Worm (Caenorhabditis elegans) whole organism, L3 larva: ENCODE data around the gene F10C2.5.

Experiments
- R02D3.7 ChIP-seq: fragments of 150-350 bp; optimal IDR thresholded peaks from 2 replicates; lab custom pipeline; 2014; ENCODE audit warnings: missing biosample characterization, missing genetic modification characterization
- ZK546.5 ChIP-seq: sonication (generic microtip); optimal IDR thresholded peaks from 2 replicates; lab custom pipeline; 2017; ENCODE audit warnings: missing biosample characterization, missing genetic modification characterization
- ama-1 ChIP-seq: fragments of 150-350 bp; optimal IDR thresholded peaks from 2 replicates; lab custom pipeline; 2018
- fkh-10 ChIP-seq: sonication (generic microtip); optimal IDR thresholded peaks from 2 replicates; lab custom pipeline; 2017; ENCODE audit warnings: missing biosample characterization, missing genetic modification reagents, missing genetic modification characterization
- nhr-237 ChIP-seq: fragments of 150-350 bp; optimal IDR thresholded peaks from 2 replicates; lab custom pipeline; 2014; ENCODE audit warnings: missing biosample characterization, missing genetic modification characterization
- nhr-28 ChIP-seq: fragments of 150-350 bp; optimal IDR thresholded peaks from 2 replicates; lab custom pipeline; 2014; ENCODE audit warnings: missing biosample characterization, missing genetic modification characterization
- pha-4 ChIP-seq: fragments of 150-350 bp; optimal IDR thresholded peaks from 2 replicates; lab custom pipeline; 2014; ENCODE audit warnings: missing biosample characterization, missing genetic modification reagents, missing genetic modification characterization
- unc-62 ChIP-seq: fragments of 150-350 bp; sonication (generic microtip); optimal IDR thresholded peaks from 4 replicates; lab custom pipeline; 2014; ENCODE audit warnings: missing biosample characterization, missing genetic modification reagents, missing genetic modification characterization
- zag-1 ChIP-seq: fragments of 150-350 bp; optimal IDR thresholded peaks from 2 replicates; lab custom pipeline; 2014; ENCODE audit warnings: missing biosample characterization, missing genetic modification characterization

- TF ChIP-seq nhr-237 (tag; lab: Kevin White, UChicago) (no peak), R02D3.7 (no peak), fkh-10 (GFP tag; lab: Kevin White, UChicago) (no peak), pha-4 (tag; lab: Kevin White, UChicago) (peak; percentile 32), zag-1 (tag; lab: Kevin White, UChicago) (no peak), ama-1 (lab: Kevin White, UChicago) (no peak), ZK546.5 (tag; lab: Kevin White, UChicago) (no peak), unc-62 (GFP tag; lab: Kevin White, UChicago) (no peak), nhr-28 (tag; lab: Kevin White, UChicago) (no peak)
Observed at ce11 chrV:12082932-12083331, 37.7 kb downstream of the F10C2.5 start, which contains the start of gene R07B7.10.
